Fruit fly (Drosophila melanogaster) whole organism, larva: ENCODE data around the gene CG31542.

Source experiments
- noc ChIP-seq: fragments of 200-800 bp; sonication (Bioruptor generic); optimal IDR thresholded peaks from 3 replicates; lab custom pipeline; 2019; ENCODE audit warnings: missing biosample characterization, mild to moderate bottlenecking, missing genetic modification characterization, moderate library complexity

Gene CG31542

dm6 chr3R:5393742-5394391, 24.5 kb downstream of the CG31542 start, which contains the start of gene CG1172:
Gene CG1172 (plus strand): TSS chr3R:5393922.
- TF ChIP-seq noc (tag; lab: Kevin White, UChicago) = no peak

- TF ChIP-seq noc (tag; lab: Kevin White, UChicago) = no peak
These were observed 25.9 kb downstream of the CG31542 start for dm6 chr3R:5395210-5395609.

dm6 chr3R:5399096-5399495, 29.8 kb downstream of the CG31542 start, which contains the start of gene Or83a:
Gene Or83a (minus strand): TSS chr3R:5399196.
- TF ChIP-seq noc (tag; lab: Kevin White, UChicago) = no peak

dm6 chr3R:5403963-5404362, 34.6 kb downstream of the CG31542 start, which contains the start of gene CG2663:
Gene CG2663 (minus strand): TSS chr3R:5404135.
- no peak for TF ChIP-seq noc (tag; lab: Kevin White, UChicago)

dm6 chr3R:5412306-5412705, 43.0 kb downstream of the CG31542 start, which contains the start of gene Orco:
Gene Orco (minus strand): TSS chr3R:5412406.
- TF ChIP-seq noc (tag; lab: Kevin White, UChicago) = no peak

- no peak for TF ChIP-seq noc (tag; lab: Kevin White, UChicago)
These were observed 43.6 kb downstream of the CG31542 start for dm6 chr3R:5412987-5413386.

- no peak for TF ChIP-seq noc (tag; lab: Kevin White, UChicago)
These were observed 44.9 kb downstream of the CG31542 start, which contains the start of gene CG14669 for dm6 chr3R:5414147-5414748. Gene CG14669 (plus strand): TSS chr3R:5414527.

- TF ChIP-seq noc (tag; lab: Kevin White, UChicago) = no peak
These were observed 51.1 kb downstream of the CG31542 start for dm6 chr3R:5420454-5420853.
